Worm (Caenorhabditis elegans) whole organism, midembryonic: ENCODE data around the gene lgc-27.

ENCODE experiments used
- T22C8.4 ChIP-seq: fragments of 200-800 bp; sonication (Bioruptor generic); IDR thresholded peaks from 2 replicates; pipeline ENCODE4 v1.3.6; 2022; ENCODE audit warnings: missing genetic modification characterization, missing compliant biosample characterization
- klf-2 ChIP-seq: fragments of 200-800 bp; sonication (Bioruptor generic); conservative IDR thresholded peaks from 2 replicates; pipeline ENCODE4 v1.3.6; 2022; ENCODE audit warnings: missing genetic modification reagents, missing genetic modification characterization, missing compliant biosample characterization
- ref-1 ChIP-seq: fragments of 200-800 bp; sonication (Bioruptor generic); conservative IDR thresholded peaks from 2 replicates; pipeline ENCODE4 v1.3.6; 2022; ENCODE audit warnings: missing genetic modification reagents, missing genetic modification characterization, missing compliant biosample characterization

DNA sequence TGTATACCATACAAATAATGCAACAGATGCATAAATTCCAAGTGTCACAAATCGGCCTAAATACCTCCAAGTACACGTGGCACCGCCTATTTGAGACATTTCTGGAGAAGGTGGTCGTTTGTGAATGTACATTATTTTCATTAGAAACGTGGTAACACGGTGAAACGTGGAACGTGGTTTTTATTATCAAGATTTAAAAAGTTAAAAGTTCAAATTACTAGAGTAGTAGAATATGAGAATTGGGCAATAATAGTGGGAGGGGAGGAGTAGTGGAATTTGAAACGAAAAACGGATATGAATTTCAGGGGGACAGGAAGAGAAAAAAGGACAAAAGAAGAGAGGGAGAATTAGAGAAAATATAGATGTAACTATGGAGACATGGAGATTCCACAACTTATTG is 6.9 kb downstream of the lgc-27 start, which contains the start of gene fut-6:
- no peak for TF ChIP-seq klf-2 (GFP tag; lab: Robert Waterston, UW)
- no peak for TF ChIP-seq T22C8.4
- TF ChIP-seq ref-1 (GFP tag; lab: Robert Waterston, UW) = no peak
